Fruit fly (Drosophila melanogaster) whole organism, pupa: ENCODE measurements around the gene snk.

Experiments
- CG10348 ChIP-seq: fragments of 200-800 bp; sonication (Bioruptor generic); IDR thresholded peaks from 2 replicates; pipeline ENCODE4 v1.3.6; 2022; ENCODE audit warnings: missing biosample characterization, missing genetic modification characterization
- CG12605 ChIP-seq: fragments of 200-800 bp; sonication (Bioruptor generic); IDR thresholded peaks from 2 replicates; pipeline ENCODE4 v1.3.6; 2022; ENCODE audit warnings: missing biosample characterization, missing genetic modification characterization
- CG13204 ChIP-seq: fragments of 200-800 bp; sonication (Bioruptor generic); optimal IDR thresholded peaks from 2 replicates; lab custom pipeline; 2018; ENCODE audit warnings: missing biosample characterization, mild to moderate bottlenecking, missing genetic modification characterization, moderate library complexity
- CG15710 ChIP-seq: fragments of 200-800 bp; sonication (Bioruptor generic); optimal IDR thresholded peaks from 2 replicates; lab custom pipeline; 2018; ENCODE audit warnings: missing biosample characterization, mild to moderate bottlenecking, missing genetic modification characterization, moderate library complexity
- CG17806 ChIP-seq: fragments of 200-800 bp; sonication (Bioruptor generic); optimal IDR thresholded peaks from 2 replicates; lab custom pipeline; 2018; ENCODE audit warnings: missing biosample characterization, mild to moderate bottlenecking, missing genetic modification characterization, moderate library complexity
- CG32121 ChIP-seq: fragments of 200-800 bp; sonication (Bioruptor generic); IDR thresholded peaks from 2 replicates; pipeline ENCODE4 v1.3.6; 2022; ENCODE audit warnings: missing biosample characterization, missing genetic modification characterization
- CG34367 ChIP-seq: fragments of 200-800 bp; sonication (Bioruptor generic); optimal IDR thresholded peaks from 2 replicates; lab custom pipeline; 2018; ENCODE audit warnings: missing biosample characterization, mild to moderate bottlenecking, missing genetic modification characterization
- CG4496 ChIP-seq: fragments of 200-800 bp; sonication (Bioruptor generic); IDR thresholded peaks from 3 replicates; pipeline ENCODE4 v1.3.6; 2022; ENCODE audit warnings: missing biosample characterization, missing genetic modification characterization
- CG8159 ChIP-seq: fragments of 200-800 bp; sonication (Bioruptor generic); optimal IDR thresholded peaks from 3 replicates; lab custom pipeline; 2018; ENCODE audit warnings: missing biosample characterization, mild to moderate bottlenecking, missing genetic modification characterization, moderate library complexity
- CG8301 ChIP-seq: fragments of 200-800 bp; sonication (Bioruptor generic); optimal IDR thresholded peaks from 2 replicates; lab custom pipeline; 2018; ENCODE audit warnings: missing biosample characterization, mild to moderate bottlenecking, missing genetic modification characterization
- CG9948 ChIP-seq: fragments of 200-800 bp; sonication (Bioruptor generic); optimal IDR thresholded peaks from 2 replicates; lab custom pipeline; 2018; ENCODE audit warnings: missing biosample characterization, mild to moderate bottlenecking, missing genetic modification characterization, moderate library complexity
- D1 ChIP-seq: fragments of 200-800 bp; sonication (Bioruptor generic); optimal IDR thresholded peaks from 2 replicates; lab custom pipeline; 2018; ENCODE audit warnings: missing biosample characterization, mild to moderate bottlenecking, missing genetic modification characterization, moderate library complexity
- EcR ChIP-seq: fragments of 200-800 bp; sonication (Bioruptor generic); optimal IDR thresholded peaks from 3 replicates; lab custom pipeline; 2019; ENCODE audit warnings: missing biosample characterization, missing genetic modification characterization, mild to moderate bottlenecking, moderate library complexity, missing genetic modification reagents
- Ets98B ChIP-seq: fragments of 200-800 bp; sonication (Bioruptor generic); IDR thresholded peaks from 2 replicates; pipeline ENCODE4 v1.3.6; 2022; ENCODE audit warnings: missing biosample characterization, missing genetic modification characterization
- Pif1A ChIP-seq: fragments of 200-800 bp; sonication (Bioruptor generic); optimal IDR thresholded peaks from 3 replicates; lab custom pipeline; 2016; ENCODE audit warnings: missing biosample characterization, missing genetic modification characterization
- Pif1B ChIP-seq: fragments of 200-800 bp; sonication (Bioruptor generic); optimal IDR thresholded peaks from 3 replicates; lab custom pipeline; 2016; ENCODE audit warnings: missing biosample characterization, missing genetic modification characterization
- Snoo ChIP-seq: fragments of 200-800 bp; sonication (Bioruptor generic); optimal IDR thresholded peaks from 3 replicates; lab custom pipeline; 2017; ENCODE audit warnings: missing biosample characterization, mild to moderate bottlenecking, missing genetic modification characterization, inconsistent platforms
- fd96Ca ChIP-seq: fragments of 200-800 bp; sonication (Bioruptor generic); IDR thresholded peaks from 3 replicates; pipeline ENCODE4 v1.3.6; 2022; ENCODE audit warnings: missing biosample characterization, missing genetic modification characterization
- gl ChIP-seq: fragments of 200-800 bp; sonication (Bioruptor generic); optimal IDR thresholded peaks from 2 replicates; lab custom pipeline; 2018; ENCODE audit warnings: missing biosample characterization, mild to moderate bottlenecking, missing genetic modification characterization
- rn ChIP-seq: fragments of 200-800 bp; sonication (Bioruptor generic); IDR thresholded peaks from 2 replicates; pipeline ENCODE4 v1.3.6; 2022; ENCODE audit warnings: missing biosample characterization, missing genetic modification characterization

Gene snk

DNA sequence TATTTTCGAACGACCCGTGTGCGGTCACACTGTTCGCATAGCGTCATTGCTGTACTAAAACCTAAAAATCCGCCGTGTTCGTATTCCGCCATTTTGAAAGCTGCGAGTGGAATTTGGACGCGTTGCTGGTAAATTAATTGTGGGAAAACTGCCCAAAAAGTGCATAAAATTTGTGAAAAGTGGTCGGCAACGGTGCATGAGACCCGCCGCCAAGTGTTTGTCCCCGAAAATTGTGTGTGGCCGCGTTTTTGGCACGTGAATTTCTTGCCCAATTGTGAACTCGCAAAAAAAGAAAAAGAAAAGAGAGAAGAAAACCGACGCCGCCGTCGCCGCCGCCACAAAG lies 31.0 kb downstream of the snk start, which contains the start of gene CtBP:
TSS of gene CtBP (plus strand) at position 29 of the 343 bp plus-strand sequence.
- TF ChIP-seq Snoo (tag; lab: Kevin White, UChicago) (no peak), CG12605 (GFP tag; lab: Robert Waterston, UW) (peak; percentile 14; the same call in 1 of the 2 replicates), CG15710 (no peak), CG13204 (GFP tag; lab: Kevin White, UChicago) (no peak), CG9948 (tag; lab: Kevin White, UChicago) (no peak), CG34367 (tag; lab: Kevin White, UChicago) (no peak), CG4496 (GFP tag; lab: Robert Waterston, UW) (peak; percentile 23; the same call in 1 of the 3 replicates), fd96Ca (GFP tag; lab: Robert Waterston, UW) (no peak)

DNA sequence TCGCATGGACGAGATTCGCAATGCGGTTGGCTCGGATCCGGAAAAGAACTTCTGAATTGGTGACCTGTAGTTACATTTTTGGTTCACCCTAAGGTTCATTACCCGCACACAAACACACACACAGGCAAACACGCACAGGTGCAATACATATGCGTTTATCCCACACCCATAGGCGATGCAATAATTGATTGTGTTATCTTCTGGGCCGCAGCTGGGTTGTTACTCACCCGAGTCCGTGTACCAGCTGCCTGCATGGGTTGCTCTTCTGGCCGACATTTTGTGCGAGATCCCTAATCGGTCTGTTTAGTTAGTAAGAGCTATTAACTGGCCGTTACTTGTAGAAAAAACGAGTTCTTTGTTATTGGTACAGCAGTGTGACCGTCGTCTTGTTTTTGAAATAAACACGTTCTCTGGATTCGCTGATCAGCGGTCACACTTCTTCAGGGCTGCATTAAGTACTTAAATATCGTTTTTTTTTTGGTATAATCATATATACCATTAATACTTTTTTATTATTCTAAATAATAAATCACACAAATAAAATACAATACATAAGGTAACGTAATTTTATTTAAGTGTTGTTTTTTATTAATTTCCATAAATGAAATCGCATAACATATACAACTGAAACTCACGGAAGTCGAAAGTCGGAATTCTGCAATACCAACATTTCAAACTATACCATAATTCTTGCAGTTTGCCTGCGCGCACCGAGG lies 31.5 kb downstream of the snk start, which contains the start of gene CG8031:
TSS of gene CG8031 (minus strand) at position 406 of the 716 bp plus-strand sequence.
- TF ChIP-seq CG4496 (GFP tag; lab: Robert Waterston, UW) = 0 out of 3 replicates have a peak, but pooled peaks have one; percentile 29
- TF ChIP-seq CG17806 (tag; lab: Kevin White, UChicago) = no peak
- no peak for TF ChIP-seq Snoo (tag; lab: Kevin White, UChicago)
- TF ChIP-seq CG13204 (GFP tag; lab: Kevin White, UChicago) = no peak
- no peak for TF ChIP-seq CG10348 (GFP tag; lab: Robert Waterston, UW)
- TF ChIP-seq fd96Ca (GFP tag; lab: Robert Waterston, UW) = no peak
- peak; percentile 99 for TF ChIP-seq CG8159 (tag; lab: Kevin White, UChicago)
- peak; percentile 12; the same call in 1 of the 2 replicates for TF ChIP-seq Ets98B (GFP tag; lab: Robert Waterston, UW)
- TF ChIP-seq CG8301 (tag; lab: Kevin White, UChicago) = no peak
- TF ChIP-seq EcR (GFP tag; lab: Kevin White, UChicago) = peak; percentile 100
- no peak for TF ChIP-seq CG15710

DNA sequence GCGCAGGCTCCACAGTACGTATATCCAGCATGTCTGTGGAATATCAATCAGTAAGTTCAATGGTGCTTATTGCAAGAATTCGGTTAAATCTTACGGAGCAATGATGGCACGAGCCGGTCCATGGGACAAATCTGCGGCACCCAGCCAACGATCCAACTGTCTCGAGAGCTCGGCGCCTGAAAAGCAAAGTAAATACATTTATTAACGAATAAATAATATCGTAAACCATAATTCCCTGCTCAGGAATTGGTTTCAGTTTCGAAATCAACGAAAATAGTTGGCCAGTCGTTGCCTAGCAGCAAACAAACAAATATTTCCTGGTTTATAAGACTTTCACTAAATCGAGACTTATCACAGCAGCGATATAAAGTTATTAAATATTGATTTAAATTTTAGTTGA lies 33.0 kb downstream of the snk start, which contains the start of gene CG11656:
TSS of gene CG11656 (plus strand) at position 301 of the 400 bp plus-strand sequence.
- TF ChIP-seq Ets98B (GFP tag; lab: Robert Waterston, UW) = no peak
- no peak for TF ChIP-seq CG15710
- no peak for TF ChIP-seq CG4496 (GFP tag; lab: Robert Waterston, UW)
- no peak for TF ChIP-seq CG34367 (tag; lab: Kevin White, UChicago)
- TF ChIP-seq Pif1A (GFP tag; lab: Kevin White, UChicago) = no peak
- TF ChIP-seq CG9948 (tag; lab: Kevin White, UChicago) = no peak
- no peak for TF ChIP-seq Pif1B (GFP tag; lab: Kevin White, UChicago)
- no peak for TF ChIP-seq CG8159 (tag; lab: Kevin White, UChicago)
- TF ChIP-seq EcR (GFP tag; lab: Kevin White, UChicago) = no peak
- TF ChIP-seq CG10348 (GFP tag; lab: Robert Waterston, UW) = no peak
- TF ChIP-seq D1 = no peak
- no peak for TF ChIP-seq CG32121
- no peak for TF ChIP-seq CG17806 (tag; lab: Kevin White, UChicago)
- TF ChIP-seq, all 21 proteins: peak for 0

DNA sequence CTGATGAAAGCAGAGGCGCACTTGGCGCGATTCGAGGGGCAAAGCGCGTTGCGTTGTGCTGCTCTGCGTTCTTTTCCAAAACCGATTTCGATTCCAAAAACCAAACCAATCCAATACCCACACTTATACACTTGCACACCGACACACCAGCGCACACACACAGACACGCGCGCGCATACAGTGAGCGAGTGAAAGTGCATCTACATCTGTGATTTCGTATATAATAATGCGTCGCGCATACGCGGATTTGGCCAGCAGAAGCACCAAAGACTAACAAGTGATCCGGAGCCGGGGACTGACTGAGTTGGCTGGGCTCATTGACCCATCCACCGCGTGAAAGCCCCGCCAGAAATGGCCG lies 44.4 kb downstream of the snk start:
- no peak for TF ChIP-seq CG8159 (tag; lab: Kevin White, UChicago)
- TF ChIP-seq CG8301 (tag; lab: Kevin White, UChicago) = no peak
- TF ChIP-seq CG9948 (tag; lab: Kevin White, UChicago) = no peak
- TF ChIP-seq CG15710 = no peak
- TF ChIP-seq Snoo (tag; lab: Kevin White, UChicago) = no peak
- TF ChIP-seq Pif1B (GFP tag; lab: Kevin White, UChicago) = no peak
- TF ChIP-seq Pif1A (GFP tag; lab: Kevin White, UChicago) = no peak
- no peak for TF ChIP-seq fd96Ca (GFP tag; lab: Robert Waterston, UW)
- no peak for TF ChIP-seq gl (tag; lab: Kevin White, UChicago)
- no peak for TF ChIP-seq D1
- TF ChIP-seq CG32121 = no peak
- TF ChIP-seq rn (GFP tag; lab: Robert Waterston, UW) = no peak
- TF ChIP-seq CG4496 (GFP tag; lab: Robert Waterston, UW) = no peak; the same call in 2 of the 3 replicates
- no peak for TF ChIP-seq CG17806 (tag; lab: Kevin White, UChicago)
- no peak for TF ChIP-seq CG12605 (GFP tag; lab: Robert Waterston, UW)
- TF ChIP-seq Ets98B (GFP tag; lab: Robert Waterston, UW) = no peak
- no peak for TF ChIP-seq CG34367 (tag; lab: Kevin White, UChicago)
- TF ChIP-seq CG13204 (GFP tag; lab: Kevin White, UChicago) = no peak
- no peak for TF ChIP-seq EcR (GFP tag; lab: Kevin White, UChicago)
- no peak for TF ChIP-seq CG10348 (GFP tag; lab: Robert Waterston, UW)
- TF ChIP-seq, all 21 proteins: peak for 0

DNA sequence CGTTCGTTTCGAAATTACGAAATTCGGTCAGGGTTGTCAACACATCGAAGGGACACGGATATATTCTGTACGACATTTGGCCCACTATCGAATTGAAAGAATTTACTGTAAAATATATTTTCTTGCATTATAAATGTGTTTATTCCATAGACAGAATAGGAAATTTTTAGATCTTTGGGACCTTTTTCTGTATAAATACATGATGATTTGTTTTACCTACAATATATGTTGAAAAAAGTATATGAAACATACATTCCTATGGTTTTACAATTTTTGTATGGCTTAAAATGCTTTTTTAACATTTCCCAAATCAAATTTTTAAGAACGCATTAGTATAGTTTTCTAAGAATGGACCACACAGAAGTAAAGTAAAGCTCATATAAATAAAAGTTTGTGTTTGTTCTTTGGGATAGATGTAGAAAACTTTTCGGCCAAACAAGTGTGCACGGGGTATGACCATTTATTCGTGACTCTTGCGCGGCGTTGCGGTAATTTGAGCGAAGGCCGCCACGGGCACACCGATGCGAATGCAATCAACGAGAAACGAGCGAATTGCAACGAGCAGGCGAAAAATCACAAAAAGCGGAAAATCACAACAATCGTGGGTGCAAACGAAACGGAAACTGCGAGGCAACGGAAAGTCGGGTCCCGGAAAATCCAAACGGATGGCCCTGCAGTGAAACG lies 44.9 kb downstream of the snk start, which contains the start of the genes CG17327, CG44194 and CG7518:
TSS of gene CG17327 (minus strand) at position 177 of the 684 bp plus-strand sequence.
TSS of gene CG44194 (minus strand) at position 177 of the 684 bp plus-strand sequence.
TSS of gene CG7518 (plus strand) at position 540 of the 684 bp plus-strand sequence.
- TF ChIP-seq rn (GFP tag; lab: Robert Waterston, UW) (no peak), CG4496 (GFP tag; lab: Robert Waterston, UW) (0 out of 3 replicates have a peak, but pooled peaks have one; percentile 11), Ets98B (GFP tag; lab: Robert Waterston, UW) (0 out of 2 replicates have a peak, but pooled peaks have one; percentile 15)
